Fruit fly (Drosophila melanogaster) whole organism, prepupa: ENCODE data around the gene CG43402.

Source experiments
- Blimp-1 ChIP-seq: fragments of 200-800 bp; sonication (Bioruptor generic); optimal IDR thresholded peaks from 3 replicates; lab custom pipeline; 2017; ENCODE audit warnings: missing biosample characterization, missing genetic modification characterization, mild to moderate bottlenecking, moderate library complexity, missing genetic modification reagents
- CG10631 ChIP-seq: fragments of 200-800 bp; sonication (Bioruptor generic); optimal IDR thresholded peaks from 2 replicates; lab custom pipeline; 2016; ENCODE audit warnings: missing biosample characterization, missing genetic modification characterization
- CG10669 ChIP-seq: fragments of 200-800 bp; sonication (Bioruptor generic); optimal IDR thresholded peaks from 3 replicates; lab custom pipeline; 2018; ENCODE audit warnings: missing biosample characterization, mild to moderate bottlenecking, missing genetic modification characterization, moderate library complexity
- CG11762 ChIP-seq: fragments of 200-800 bp; sonication (Bioruptor generic); optimal IDR thresholded peaks from 3 replicates; lab custom pipeline; 2016; ENCODE audit warnings: missing biosample characterization, missing genetic modification characterization; ENCODE audit not compliant: insufficient read depth
- CG11902 ChIP-seq: fragments of 200-800 bp; sonication (Bioruptor generic); optimal IDR thresholded peaks from 3 replicates; lab custom pipeline; 2016; ENCODE audit warnings: missing biosample characterization, missing genetic modification characterization
- CG16779 ChIP-seq: fragments of 200-800 bp; sonication (Bioruptor generic); optimal IDR thresholded peaks from 3 replicates; lab custom pipeline; 2017; ENCODE audit warnings: missing biosample characterization, mild to moderate bottlenecking, missing genetic modification characterization
- CG3032 ChIP-seq: fragments of 200-800 bp; optimal IDR thresholded peaks from 2 replicates; lab custom pipeline; 2019; ENCODE audit warnings: missing biosample characterization, mild to moderate bottlenecking, missing genetic modification characterization, moderate library complexity
- CG31627 ChIP-seq: fragments of 200-800 bp; sonication (Bioruptor generic); optimal IDR thresholded peaks from 3 replicates; lab custom pipeline; 2016; ENCODE audit warnings: missing biosample characterization, missing genetic modification characterization
- CG32006 ChIP-seq: fragments of 200-800 bp; sonication (Bioruptor generic); optimal IDR thresholded peaks from 3 replicates; lab custom pipeline; 2017; ENCODE audit warnings: missing biosample characterization, mild to moderate bottlenecking, missing genetic modification characterization
- CG34406 ChIP-seq: fragments of 200-800 bp; sonication (Bioruptor generic); optimal IDR thresholded peaks from 3 replicates; lab custom pipeline; 2016; ENCODE audit warnings: missing biosample characterization, missing genetic modification characterization
- CG3919 ChIP-seq: fragments of 200-800 bp; sonication (Bioruptor generic); optimal IDR thresholded peaks from 3 replicates; lab custom pipeline; 2016; ENCODE audit warnings: missing biosample characterization, missing genetic modification characterization
- CG4318 ChIP-seq: fragments of 200-800 bp; sonication (Bioruptor generic); optimal IDR thresholded peaks from 3 replicates; lab custom pipeline; 2017; ENCODE audit warnings: missing biosample characterization, mild to moderate bottlenecking, missing genetic modification characterization
- CG6163 ChIP-seq: fragments of 200-800 bp; sonication (Bioruptor generic); IDR thresholded peaks from 3 replicates; pipeline ENCODE4 v1.3.6; 2022; ENCODE audit warnings: missing biosample characterization, missing genetic modification characterization
- CG6276 ChIP-seq: fragments of 200-800 bp; sonication (Bioruptor generic); optimal IDR thresholded peaks from 2 replicates; lab custom pipeline; 2017; ENCODE audit warnings: missing biosample characterization, mild to moderate bottlenecking, missing genetic modification characterization
- CG6792 ChIP-seq: fragments of 200-800 bp; sonication (Bioruptor generic); optimal IDR thresholded peaks from 3 replicates; lab custom pipeline; 2016; ENCODE audit warnings: missing biosample characterization, missing genetic modification characterization
- CG6808 ChIP-seq: fragments of 200-800 bp; sonication (Bioruptor generic); optimal IDR thresholded peaks from 3 replicates; lab custom pipeline; 2017; ENCODE audit warnings: missing biosample characterization, missing genetic modification characterization, mild to moderate bottlenecking, moderate library complexity, missing genetic modification reagents
- CG6854 ChIP-seq: fragments of 200-800 bp; sonication (Bioruptor generic); optimal IDR thresholded peaks from 2 replicates; lab custom pipeline; 2017; ENCODE audit warnings: missing biosample characterization, mild to moderate bottlenecking, missing genetic modification characterization
- CG8119 ChIP-seq: fragments of 200-800 bp; sonication (Bioruptor generic); IDR thresholded peaks from 3 replicates; pipeline ENCODE4 v1.3.6; 2022; ENCODE audit warnings: missing biosample characterization, missing genetic modification characterization
- CG8319 ChIP-seq: fragments of 200-800 bp; sonication (Bioruptor generic); optimal IDR thresholded peaks from 3 replicates; lab custom pipeline; 2016; ENCODE audit warnings: missing biosample characterization, missing genetic modification characterization
- CG9139 ChIP-seq: fragments of 200-800 bp; sonication (Bioruptor generic); optimal IDR thresholded peaks from 3 replicates; lab custom pipeline; 2017; ENCODE audit warnings: missing biosample characterization, mild to moderate bottlenecking, missing genetic modification characterization
- Eip75B ChIP-seq: fragments of 200-800 bp; sonication (Bioruptor generic); optimal IDR thresholded peaks from 3 replicates; lab custom pipeline; 2016; ENCODE audit warnings: missing biosample characterization, missing genetic modification characterization
- Eip93F ChIP-seq: fragments of 200-800 bp; sonication (Bioruptor generic); optimal IDR thresholded peaks from 2 replicates; lab custom pipeline; 2016; ENCODE audit warnings: missing biosample characterization, mild to moderate bottlenecking, missing genetic modification characterization
- Ets21C ChIP-seq: fragments of 200-800 bp; sonication (Bioruptor generic); optimal IDR thresholded peaks from 3 replicates; lab custom pipeline; 2016; ENCODE audit warnings: missing biosample characterization, missing genetic modification characterization
- Gug ChIP-seq: fragments of 200-800 bp; sonication (Bioruptor generic); IDR thresholded peaks from 2 replicates; pipeline ENCODE4 v1.3.6; 2022; ENCODE audit warnings: missing biosample characterization, missing genetic modification characterization
- Hr38 ChIP-seq: sonication (Bioruptor generic); optimal IDR thresholded peaks from 2 replicates; lab custom pipeline; 2016; ENCODE audit warnings: missing biosample characterization, missing genetic modification characterization
- Hr39 ChIP-seq: fragments of 200-800 bp; sonication (Bioruptor generic); optimal IDR thresholded peaks from 2 replicates; lab custom pipeline; 2016; ENCODE audit warnings: missing biosample characterization, missing genetic modification characterization
- Hr4 ChIP-seq: fragments of 200-800 bp; sonication (Bioruptor generic); optimal IDR thresholded peaks from 3 replicates; lab custom pipeline; 2016; ENCODE audit warnings: missing biosample characterization, missing genetic modification characterization
- Lpt ChIP-seq: fragments of 200-800 bp; sonication (Bioruptor generic); optimal IDR thresholded peaks from 3 replicates; lab custom pipeline; 2016; ENCODE audit warnings: missing biosample characterization, missing genetic modification characterization
- Met ChIP-seq: fragments of 200-800 bp; sonication (Bioruptor generic); optimal IDR thresholded peaks from 3 replicates; lab custom pipeline; 2016; ENCODE audit warnings: missing biosample characterization, missing genetic modification characterization
- OdsH ChIP-seq: fragments of 200-800 bp; sonication (Bioruptor generic); optimal IDR thresholded peaks from 3 replicates; lab custom pipeline; 2016; ENCODE audit warnings: missing biosample characterization, missing genetic modification characterization
- Smox ChIP-seq: fragments of 200-800 bp; sonication (Bioruptor generic); optimal IDR thresholded peaks from 3 replicates; lab custom pipeline; 2016; ENCODE audit warnings: missing biosample characterization, missing genetic modification characterization
- Sox102F ChIP-seq: fragments of 200-800 bp; sonication (Bioruptor generic); optimal IDR thresholded peaks from 2 replicates; lab custom pipeline; 2016; ENCODE audit warnings: missing biosample characterization, mild to moderate bottlenecking, missing genetic modification characterization
- Sox14 ChIP-seq: fragments of 200-800 bp; sonication (Bioruptor generic); optimal IDR thresholded peaks from 3 replicates; lab custom pipeline; 2016; ENCODE audit warnings: missing biosample characterization, missing genetic modification characterization
- Sox15 ChIP-seq: fragments of 200-800 bp; sonication (Bioruptor generic); optimal IDR thresholded peaks from 3 replicates; lab custom pipeline; 2016; ENCODE audit warnings: missing biosample characterization, missing genetic modification characterization
- achi ChIP-seq: fragments of 200-800 bp; sonication (Bioruptor generic); optimal IDR thresholded peaks from 3 replicates; lab custom pipeline; 2016; ENCODE audit warnings: missing biosample characterization, missing genetic modification characterization
- acj6 ChIP-seq: fragments of 200-800 bp; sonication (Bioruptor generic); optimal IDR thresholded peaks from 3 replicates; lab custom pipeline; 2016; ENCODE audit warnings: missing biosample characterization, missing genetic modification characterization
- cyc ChIP-seq: fragments of 200-800 bp; sonication (Bioruptor generic); optimal IDR thresholded peaks from 3 replicates; lab custom pipeline; 2016; ENCODE audit warnings: missing biosample characterization, missing genetic modification characterization
- dac ChIP-seq: fragments of 200-800 bp; sonication (Bioruptor generic); optimal IDR thresholded peaks from 2 replicates; lab custom pipeline; 2017; ENCODE audit warnings: missing biosample characterization, mild to moderate bottlenecking, missing genetic modification characterization
- esn ChIP-seq: fragments of 200-800 bp; sonication (Bioruptor generic); optimal IDR thresholded peaks from 2 replicates; lab custom pipeline; 2016; ENCODE audit warnings: missing biosample characterization, mild to moderate bottlenecking, missing genetic modification characterization, moderate library complexity
- fd59A ChIP-seq: fragments of 200-800 bp; sonication (Bioruptor generic); optimal IDR thresholded peaks from 2 replicates; lab custom pipeline; 2017; ENCODE audit warnings: missing biosample characterization, mild to moderate bottlenecking, missing genetic modification characterization, missing genetic modification reagents
- fd85E ChIP-seq: fragments of 200-800 bp; sonication (Bioruptor generic); optimal IDR thresholded peaks from 3 replicates; lab custom pipeline; 2016; ENCODE audit warnings: missing biosample characterization, missing genetic modification characterization
- fkh ChIP-seq: fragments of 200-800 bp; sonication (Bioruptor generic); optimal IDR thresholded peaks from 3 replicates; lab custom pipeline; 2017; ENCODE audit warnings: missing biosample characterization, mild to moderate bottlenecking, missing genetic modification characterization, moderate library complexity
- lz ChIP-seq: fragments of 200-800 bp; sonication (Bioruptor generic); optimal IDR thresholded peaks from 3 replicates; lab custom pipeline; 2016; ENCODE audit warnings: missing biosample characterization, missing genetic modification characterization
- net ChIP-seq: fragments of 200-800 bp; sonication (Bioruptor generic); optimal IDR thresholded peaks from 3 replicates; lab custom pipeline; 2016; ENCODE audit warnings: missing biosample characterization, missing genetic modification characterization
- spab ChIP-seq: fragments of 200-800 bp; sonication (Bioruptor generic); optimal IDR thresholded peaks from 2 replicates; lab custom pipeline; 2017; ENCODE audit warnings: missing biosample characterization, mild to moderate bottlenecking, missing genetic modification characterization, missing genetic modification reagents
- ss ChIP-seq, 2 experiments: fragments of 200-800 bp; sonication (Bioruptor generic); optimal IDR thresholded peaks; 2 replicates in 1 of 2; 3 replicates in 1 of 2; lab custom pipeline; 2017 to 2018; ENCODE audit warnings: mild to moderate bottlenecking in 2 of 2, missing biosample characterization in 2 of 2, missing genetic modification characterization in 2 of 2, moderate library complexity in 1 of 2
- svp ChIP-seq: fragments of 200-800 bp; sonication (Bioruptor generic); peaks from one replicate; lab custom pipeline; 2016; ENCODE audit warnings: missing biosample characterization, missing genetic modification characterization

Gene CG43402

DNA sequence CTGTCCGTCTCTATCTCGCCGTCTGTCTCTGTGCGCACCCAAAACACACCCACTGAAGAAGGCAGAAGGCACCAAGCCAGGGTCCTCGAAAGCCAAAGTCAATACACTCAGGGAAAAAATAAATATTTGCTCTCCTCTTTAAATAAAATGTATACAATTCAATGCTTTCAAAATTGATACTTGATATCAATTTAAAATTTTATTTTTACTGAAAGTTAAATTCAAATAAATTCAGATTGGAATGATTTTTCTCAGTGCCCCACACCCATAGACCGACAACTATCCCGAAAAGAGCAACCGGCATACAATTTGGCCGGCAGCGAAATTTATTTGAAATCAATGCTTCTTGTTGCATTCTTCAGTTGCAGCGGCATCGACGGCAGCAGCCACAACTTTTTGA is 14.4 kb downstream of the CG43402 start (continued):
- TF ChIP-seq dac (GFP tag; lab: Kevin White, UChicago) = peak; percentile 14
- peak; percentile 60 for TF ChIP-seq Gug
- no peak for TF ChIP-seq svp (GFP tag; lab: Kevin White, UChicago)
- TF ChIP-seq CG6854 = no peak
- TF ChIP-seq CG4318 (GFP tag; lab: Kevin White, UChicago) = peak; percentile 41
- TF ChIP-seq ss (GFP tag; optimal IDR thresholded peaks at IDR 0.05; lab: Kevin White, UChicago) = peak; percentile 29 to 56
- peak; percentile 53 for TF ChIP-seq CG10631 (GFP tag; lab: Kevin White, UChicago)
- TF ChIP-seq Smox (GFP tag; lab: Kevin White, UChicago) = no peak
- peak; percentile 58 for TF ChIP-seq achi (GFP tag; lab: Kevin White, UChicago)
- TF ChIP-seq fd85E (GFP tag; lab: Kevin White, UChicago) = no peak
- TF ChIP-seq acj6 (GFP tag; lab: Kevin White, UChicago) = peak; percentile 17
- TF ChIP-seq CG10669 (GFP tag; lab: Kevin White, UChicago) = peak; percentile 59
- peak; percentile 63 for TF ChIP-seq CG32006 (GFP tag; lab: Kevin White, UChicago)
- no peak for TF ChIP-seq lz (GFP tag; lab: Kevin White, UChicago)
- TF ChIP-seq CG3032 (tag; lab: Kevin White, UChicago) = peak; percentile 54
- TF ChIP-seq CG6792 = peak; percentile 23
- no peak for TF ChIP-seq fkh
- peak; percentile 57 for TF ChIP-seq fd59A (GFP tag; lab: Kevin White, UChicago)
- TF ChIP-seq CG6276 = no peak
- peak; percentile 28 for TF ChIP-seq spab (GFP tag; lab: Kevin White, UChicago)

DNA sequence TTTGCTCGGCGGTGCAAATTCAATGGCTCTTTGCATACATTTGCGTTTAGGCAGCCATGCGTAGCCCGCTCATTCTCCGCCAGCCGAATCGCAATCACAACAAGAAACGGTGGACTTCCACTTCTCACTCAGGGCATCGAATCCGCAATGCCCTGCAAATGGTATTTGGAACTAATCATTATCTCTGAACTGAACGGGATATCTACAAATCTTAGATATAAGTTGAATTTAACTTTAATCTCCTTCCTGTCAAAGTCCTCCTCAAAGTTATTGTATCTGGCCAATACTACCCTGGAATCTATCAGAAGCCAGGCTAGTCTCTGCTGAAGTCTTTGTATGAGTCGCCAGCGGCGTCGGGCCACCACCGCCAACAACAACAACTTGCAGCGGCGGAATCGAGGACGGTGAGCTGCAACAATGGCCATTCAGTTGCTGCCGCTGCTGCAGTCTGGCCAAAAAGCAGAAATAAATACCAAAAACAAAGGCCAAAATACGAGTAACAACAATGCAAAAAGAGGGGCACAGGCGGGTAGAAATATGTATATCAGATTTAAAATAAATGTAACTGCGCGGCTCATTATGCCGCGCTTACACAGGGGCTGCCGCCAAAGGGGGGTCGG is 16.3 kb downstream of the CG43402 start:
- TF ChIP-seq CG6808 (GFP tag; lab: Kevin White, UChicago) = peak; percentile 51
- TF ChIP-seq Sox102F (GFP tag; lab: Kevin White, UChicago) = no peak
- TF ChIP-seq CG6792 = peak; percentile 58
- peak; percentile 78 for TF ChIP-seq CG10631 (GFP tag; lab: Kevin White, UChicago)
- no peak for TF ChIP-seq fd85E (GFP tag; lab: Kevin White, UChicago)
- peak; percentile 87 for TF ChIP-seq CG6163 (GFP tag; lab: Robert Waterston, UW)
- TF ChIP-seq CG16779 (tag; lab: Kevin White, UChicago) = no peak
- TF ChIP-seq CG11762 = peak; percentile 38
- peak; percentile 56 for TF ChIP-seq Gug
- peak; percentile 74 for TF ChIP-seq CG3032 (tag; lab: Kevin White, UChicago)
- TF ChIP-seq dac (GFP tag; lab: Kevin White, UChicago) = peak; percentile 10
- no peak for TF ChIP-seq fkh
- TF ChIP-seq CG34406 (GFP tag; lab: Kevin White, UChicago) = peak; percentile 47
- TF ChIP-seq Sox15 = peak; percentile 27
- TF ChIP-seq CG32006 (GFP tag; lab: Kevin White, UChicago) = peak; percentile 81
- TF ChIP-seq CG9139 (GFP tag; lab: Kevin White, UChicago) = peak; percentile 18
- peak; percentile 74 for TF ChIP-seq CG3919 (GFP tag; lab: Kevin White, UChicago)
- TF ChIP-seq fd59A (GFP tag; lab: Kevin White, UChicago) = peak; percentile 65
- peak; percentile 64 for TF ChIP-seq net (GFP tag; lab: Kevin White, UChicago)
- peak; percentile 51 for TF ChIP-seq cyc (GFP tag; lab: Kevin White, UChicago)
- peak; percentile 75 for TF ChIP-seq spab (GFP tag; lab: Kevin White, UChicago)
- TF ChIP-seq CG11902 (GFP tag; lab: Kevin White, UChicago) = peak; percentile 18
- TF ChIP-seq Lpt (GFP tag; lab: Kevin White, UChicago) = peak; percentile 55
- TF ChIP-seq CG8319 = peak; percentile 42
- peak; percentile 46 for TF ChIP-seq Hr4 (GFP tag; lab: Kevin White, UChicago)
- no peak for TF ChIP-seq Blimp-1 (GFP tag; lab: Kevin White, UChicago)
- TF ChIP-seq Sox14 (GFP tag; lab: Kevin White, UChicago) = peak; percentile 74
- TF ChIP-seq OdsH = peak; percentile 70
- TF ChIP-seq Eip75B (GFP tag; lab: Kevin White, UChicago) = peak; percentile 24
- TF ChIP-seq Hr39 (GFP tag; lab: Kevin White, UChicago) = peak; percentile 47
- TF ChIP-seq Hr38 (GFP tag; lab: Kevin White, UChicago) = no peak
- TF ChIP-seq CG8119 (GFP tag; lab: Robert Waterston, UW) = peak; percentile 75
- TF ChIP-seq CG31627 (GFP tag; lab: Kevin White, UChicago) = peak; percentile 43
- peak; percentile 35 for TF ChIP-seq CG6276
- peak; percentile 50 for TF ChIP-seq esn (GFP tag; lab: Kevin White, UChicago)
- TF ChIP-seq Smox (GFP tag; lab: Kevin White, UChicago) = peak; percentile 43
- no peak for TF ChIP-seq Ets21C (GFP tag; lab: Kevin White, UChicago)
- TF ChIP-seq Met (GFP tag; lab: Kevin White, UChicago) = peak; percentile 30
- TF ChIP-seq Eip93F (GFP tag; lab: Kevin White, UChicago) = no peak
- TF ChIP-seq ss (GFP tag; optimal IDR thresholded peaks at IDR 0.05; lab: Kevin White, UChicago) = peak in 1 of 2 experiments; percentile 58
